Worm (Caenorhabditis elegans) whole organism, L2 larva: Measurements from ENCODE around the gene C01G6.9.

Source experiments
- C34F6.9 ChIP-seq: fragments of 150-350 bp; optimal IDR thresholded peaks from 2 replicates; lab custom pipeline; 2014; ENCODE audit warnings: missing biosample characterization, missing genetic modification characterization
- aly-2 ChIP-seq: fragments of 150-350 bp; optimal IDR thresholded peaks from 2 replicates; lab custom pipeline; 2014; ENCODE audit warnings: missing biosample characterization, missing genetic modification characterization
- ama-1 ChIP-seq: fragments of 150-350 bp; optimal IDR thresholded peaks from 2 replicates; lab custom pipeline; 2018; ENCODE audit warnings: inconsistent platforms
- blmp-1 ChIP-seq: sonication (generic microtip); optimal IDR thresholded peaks from 2 replicates; lab custom pipeline; 2017; ENCODE audit warnings: missing genetic modification characterization, mild to moderate bottlenecking, missing compliant biosample characterization, antibody characterized with exemption, moderate library complexity; ENCODE audit not compliant: insufficient read depth
- ceh-82 ChIP-seq: fragments of 150-350 bp; optimal IDR thresholded peaks from 2 replicates; lab custom pipeline; 2014; ENCODE audit warnings: missing biosample characterization, missing genetic modification characterization
- elt-3 ChIP-seq: sonication (generic microtip); optimal IDR thresholded peaks from 2 replicates; lab custom pipeline; 2017; ENCODE audit warnings: missing biosample characterization, missing genetic modification characterization
- gmeb-1 ChIP-seq: fragments of 150-350 bp; optimal IDR thresholded peaks from 2 replicates; lab custom pipeline; 2014; ENCODE audit warnings: missing biosample characterization, missing genetic modification characterization
- sem-4 ChIP-seq: fragments of 150-350 bp; optimal IDR thresholded peaks from 2 replicates; lab custom pipeline; 2014; ENCODE audit warnings: missing biosample characterization, missing genetic modification reagents, missing genetic modification characterization
- sma-3 ChIP-seq: sonication (generic microtip); optimal IDR thresholded peaks from 2 replicates; lab custom pipeline; 2016; ENCODE audit warnings: missing genetic modification reagents, missing genetic modification characterization, missing compliant biosample characterization
- zag-1 ChIP-seq: fragments of 150-350 bp; optimal IDR thresholded peaks from 2 replicates; lab custom pipeline; 2014; ENCODE audit warnings: missing biosample characterization, missing genetic modification characterization

- TF ChIP-seq aly-2 (tag; lab: Kevin White, UChicago) (no peak), C34F6.9 (tag; lab: Kevin White, UChicago) (no peak), ama-1 (no peak), sem-4 (no peak), sma-3 (GFP tag; lab: Kevin White, UChicago) (no peak), zag-1 (tag; lab: Kevin White, UChicago) (no peak), gmeb-1 (tag; lab: Kevin White, UChicago) (no peak), elt-3 (tag; lab: Kevin White, UChicago) (no peak), blmp-1 (tag; lab: Kevin White, UChicago) (no peak), ceh-82 (tag; lab: Kevin White, UChicago) (no peak)
Observed at ce11 chrII:9280048-9280772, 15.4 kb downstream of the C01G6.9 start, which contains the start of gene gldi-3.
